Worm (Caenorhabditis elegans): ENCODE measurements around the gene Y48E1B.3.

DNA sequence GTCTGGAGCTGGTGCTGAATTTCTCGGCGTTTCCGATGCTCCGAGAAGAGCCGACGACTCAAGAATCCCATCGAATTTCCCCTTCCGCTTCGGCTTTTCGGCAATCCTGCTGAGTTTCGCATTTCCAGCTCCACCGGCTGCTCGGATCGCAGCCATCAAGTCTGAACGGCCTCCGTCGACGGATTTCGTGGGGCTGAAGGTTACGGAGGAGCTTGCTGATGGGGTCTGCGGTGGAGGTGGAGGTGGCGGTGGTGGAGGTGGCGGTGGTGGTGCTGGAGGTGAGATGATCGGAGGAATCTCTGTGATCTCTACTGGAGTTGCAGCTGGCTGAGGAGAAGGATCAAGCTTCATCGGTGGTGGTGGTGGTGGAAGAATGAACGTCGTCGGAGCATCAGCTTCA is 24.8 kb downstream of the Y48E1B.3 start:
- TF ChIP-seq elt-2 (tag; optimal IDR thresholded peaks at IDR 0.05) (no peak), ceh-82 (tag; optimal IDR thresholded peaks at IDR 0.05) (no peak)

Measured in whole organism, L1 larva.